Fruit fly (Drosophila melanogaster) whole organism, wandering third instar larva: ENCODE data around the gene brat.
A peak's percentile ranks its signal among the peaks of the same experiment; 100 is the strongest.

ENCODE experiments used
- Abd-B ChIP-seq: fragments of >200 bp; optimal IDR thresholded peaks from 2 replicates; lab custom pipeline; 2017; ENCODE audit warnings: missing biosample characterization, missing genetic modification characterization
- CG32264 ChIP-seq: fragments of 200-800 bp; sonication (Bioruptor generic); optimal IDR thresholded peaks from 2 replicates; lab custom pipeline; 2016; ENCODE audit warnings: missing biosample characterization, missing genetic modification characterization
- CrebA ChIP-seq: fragments of 200-800 bp; sonication (Bioruptor generic); optimal IDR thresholded peaks from 2 replicates; lab custom pipeline; 2016; ENCODE audit warnings: missing biosample characterization, mild to moderate bottlenecking, missing genetic modification characterization, borderline replicate concordance
- Dfd ChIP-seq: fragments of >200 bp; optimal IDR thresholded peaks from 2 replicates; lab custom pipeline; 2017; ENCODE audit warnings: missing biosample characterization, missing genetic modification characterization
- Dif ChIP-seq: fragments of 200-275, 200-300 bp; sonication (Bioruptor generic); optimal IDR thresholded peaks from 2 replicates; lab custom pipeline; 2018; ENCODE audit warnings: missing biosample characterization, missing genetic modification characterization; ENCODE audit not compliant: partially characterized antibody
- GATAd ChIP-seq: sonication (Bioruptor generic); optimal IDR thresholded peaks from 2 replicates; lab custom pipeline; 2016; ENCODE audit warnings: missing biosample characterization, missing genetic modification characterization
- HLH106 ChIP-seq: fragments of 200-800 bp; optimal IDR thresholded peaks from 3 replicates; lab custom pipeline; 2019; ENCODE audit warnings: missing biosample characterization, mild to moderate bottlenecking, missing genetic modification characterization, moderate library complexity
- Hnf4 ChIP-seq: fragments of 200-800 bp; sonication (Bioruptor generic); optimal IDR thresholded peaks from 2 replicates; lab custom pipeline; 2016; ENCODE audit warnings: missing biosample characterization, mild to moderate bottlenecking, missing genetic modification characterization
- Hr78 ChIP-seq: fragments of >200 bp; optimal IDR thresholded peaks from 2 replicates; lab custom pipeline; 2017; ENCODE audit warnings: missing biosample characterization, missing genetic modification characterization
- Hr83 ChIP-seq: fragments of 200-300 bp; sonication (Bioruptor generic); optimal IDR thresholded peaks from 2 replicates; lab custom pipeline; 2016; ENCODE audit warnings: missing biosample characterization, mild to moderate bottlenecking, missing genetic modification characterization, moderate library complexity; ENCODE audit not compliant: poor library complexity, severe bottlenecking
- Jra ChIP-seq: sonication (Bioruptor generic); optimal IDR thresholded peaks from 2 replicates; lab custom pipeline; 2016; ENCODE audit warnings: missing biosample characterization, missing genetic modification characterization
- Mio ChIP-seq: sonication (Bioruptor generic); optimal IDR thresholded peaks from 2 replicates; lab custom pipeline; 2016; ENCODE audit warnings: missing biosample characterization, missing genetic modification characterization
- Myc ChIP-seq: fragments of >200 bp; optimal IDR thresholded peaks from 2 replicates; lab custom pipeline; 2017
- N ChIP-seq: fragments of >200 bp; optimal IDR thresholded peaks from 2 replicates; lab custom pipeline; 2018; ENCODE audit warnings: missing biosample characterization, missing external identifiers, missing genetic modification characterization
- OdsH ChIP-seq: fragments of 200-800 bp; sonication (Bioruptor generic); optimal IDR thresholded peaks from 2 replicates; lab custom pipeline; 2016; ENCODE audit warnings: missing biosample characterization, mild to moderate bottlenecking, missing genetic modification characterization
- Rel ChIP-seq, 2 experiments: fragments of 200-800 bp; sonication (Bioruptor generic) in 1 of 2; optimal IDR thresholded peaks; 2 replicates in 1 of 2; 3 replicates in 1 of 2; lab custom pipeline; 2016 to 2019; ENCODE audit warnings: mild to moderate bottlenecking in 2 of 2, missing biosample characterization in 2 of 2, missing genetic modification characterization in 2 of 2, moderate library complexity in 1 of 2
- Sp1 ChIP-seq: fragments of 200-800 bp; sonication (Bioruptor generic); optimal IDR thresholded peaks from 3 replicates; lab custom pipeline; 2019; ENCODE audit warnings: missing biosample characterization, mild to moderate bottlenecking, missing genetic modification characterization, moderate library complexity
- Vsx2 ChIP-seq: fragments of 200-300, 225-300 bp; sonication (Bioruptor generic); optimal IDR thresholded peaks from 2 replicates; lab custom pipeline; 2018; ENCODE audit warnings: missing biosample characterization, missing genetic modification characterization; ENCODE audit not compliant: partially characterized antibody
- br ChIP-seq: fragments of 200-800 bp; sonication (Bioruptor generic); optimal IDR thresholded peaks from 2 replicates; lab custom pipeline; 2016; ENCODE audit warnings: missing biosample characterization, missing genetic modification characterization
- brk ChIP-seq: fragments of 200-800 bp; sonication (Bioruptor generic); optimal IDR thresholded peaks from 2 replicates; lab custom pipeline; 2016; ENCODE audit warnings: missing biosample characterization, mild to moderate bottlenecking, missing genetic modification characterization
- dl ChIP-seq, 2 experiments: fragments of 175-275, 200-275 bp in 1 of 2; fragments of 200-275 bp in 1 of 2; sonication (Bioruptor generic); optimal IDR thresholded peaks; lab custom pipeline; 2018; ENCODE audit warnings: mild to moderate bottlenecking in 2 of 2, missing biosample characterization in 2 of 2, missing genetic modification characterization in 2 of 2, moderate library complexity in 2 of 2; ENCODE audit not compliant: partially characterized antibody in 2 of 2, insufficient read depth in 1 of 2
- dmrt93B ChIP-seq: fragments of 200-800 bp; sonication (Bioruptor generic); optimal IDR thresholded peaks from 2 replicates; lab custom pipeline; 2018; ENCODE audit warnings: missing biosample characterization, mild to moderate bottlenecking, missing genetic modification characterization
- dsf ChIP-seq: sonication (Bioruptor generic); optimal IDR thresholded peaks from 2 replicates; lab custom pipeline; 2016; ENCODE audit warnings: missing biosample characterization, missing genetic modification characterization, borderline replicate concordance
- ey ChIP-seq: fragments of 200-800 bp; sonication (Bioruptor generic); optimal IDR thresholded peaks from 2 replicates; lab custom pipeline; 2016; ENCODE audit warnings: missing biosample characterization, missing genetic modification characterization
- foxo ChIP-seq, 2 experiments: fragments of 200-800 bp; sonication (Bioruptor generic); optimal IDR thresholded peaks; 2 replicates in 1 of 2; 3 replicates in 1 of 2; lab custom pipeline; 2016 to 2017; ENCODE audit warnings: missing biosample characterization in 2 of 2, missing genetic modification characterization in 2 of 2
- fru ChIP-seq: fragments of 200-800 bp; sonication (Bioruptor generic); optimal IDR thresholded peaks from 3 replicates; lab custom pipeline; 2016; ENCODE audit warnings: missing biosample characterization, mild to moderate bottlenecking, missing genetic modification characterization
- h ChIP-seq: fragments of 200-800 bp; sonication (Bioruptor generic); optimal IDR thresholded peaks from 3 replicates; lab custom pipeline; 2016; ENCODE audit warnings: missing biosample characterization, mild to moderate bottlenecking, missing genetic modification characterization
- jim ChIP-seq: fragments of 175-275, 200-325 bp; sonication (Bioruptor generic); optimal IDR thresholded peaks from 2 replicates; lab custom pipeline; 2016; ENCODE audit warnings: missing biosample characterization, mild to moderate bottlenecking, missing genetic modification characterization
- lola ChIP-seq: fragments of >200 bp; optimal IDR thresholded peaks from 2 replicates; lab custom pipeline; 2017; ENCODE audit warnings: missing biosample characterization, missing genetic modification characterization
- pan ChIP-seq: fragments of >200 bp; optimal IDR thresholded peaks from 2 replicates; lab custom pipeline; 2017
- psq ChIP-seq: fragments of 200-800 bp; sonication (Bioruptor generic); optimal IDR thresholded peaks from 3 replicates; lab custom pipeline; 2017; ENCODE audit warnings: missing biosample characterization, mild to moderate bottlenecking, missing genetic modification characterization, moderate library complexity
- rgr ChIP-seq: fragments of 200-800 bp; sonication (Bioruptor generic); optimal IDR thresholded peaks from 3 replicates; lab custom pipeline; 2016; ENCODE audit warnings: missing biosample characterization, mild to moderate bottlenecking, missing genetic modification characterization
- sage ChIP-seq: fragments of 200-800 bp; sonication (Bioruptor generic); optimal IDR thresholded peaks from 2 replicates; lab custom pipeline; 2016; ENCODE audit warnings: missing biosample characterization, mild to moderate bottlenecking, missing genetic modification characterization
- sv ChIP-seq: fragments of 200-800 bp; sonication (Bioruptor generic); optimal IDR thresholded peaks from 3 replicates; lab custom pipeline; 2016; ENCODE audit warnings: missing biosample characterization, missing genetic modification characterization
- tai ChIP-seq: sonication (Bioruptor generic); optimal IDR thresholded peaks from 2 replicates; lab custom pipeline; 2016; ENCODE audit warnings: missing biosample characterization, missing genetic modification characterization
- usp ChIP-seq: fragments of >200 bp; optimal IDR thresholded peaks from 2 replicates; lab custom pipeline; 2017; ENCODE audit warnings: missing biosample characterization, missing genetic modification characterization
- woc ChIP-seq: sonication (Bioruptor generic); optimal IDR thresholded peaks from 2 replicates; lab custom pipeline; 2016; ENCODE audit warnings: missing biosample characterization, mild to moderate bottlenecking, missing genetic modification characterization

Gene brat

DNA sequence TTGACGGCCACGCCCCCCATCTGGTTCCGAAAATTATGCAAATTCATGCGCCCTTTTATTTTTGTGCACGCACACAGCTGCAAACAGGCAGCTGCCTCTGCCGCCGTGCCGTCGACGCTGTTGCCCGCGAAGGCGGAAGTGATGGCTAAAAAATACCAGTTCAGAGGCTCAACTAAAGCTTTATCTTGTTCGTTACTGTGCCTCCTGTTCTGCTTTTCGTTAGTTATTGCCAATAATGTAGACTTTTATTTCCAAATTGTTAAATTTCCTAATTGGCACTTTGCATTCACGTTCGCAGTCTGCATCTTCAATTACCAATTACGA, 712 bp downstream of the brat start:
- TF ChIP-seq psq, result no peak
- TF ChIP-seq br (GFP tag; lab: Kevin White, UChicago), result no peak
- no peak for TF ChIP-seq Rel (GFP tag; optimal IDR thresholded peaks at IDR 0.05; lab: Kevin White, UChicago)
- no peak for TF ChIP-seq Rel (tag; optimal IDR thresholded peaks at IDR 0.05; lab: Kevin White, UChicago)
- TF ChIP-seq sage (GFP tag; lab: Kevin White, UChicago), result no peak
- no peak for TF ChIP-seq CG32264 (GFP tag; lab: Kevin White, UChicago)
- TF ChIP-seq HLH106 (tag; lab: Kevin White, UChicago), result no peak
- TF ChIP-seq Sp1, result no peak
- no peak for TF ChIP-seq OdsH (GFP tag; lab: Kevin White, UChicago)
- no peak for TF ChIP-seq Myc (lab: Kevin White, UChicago)
- no peak for TF ChIP-seq pan (lab: Kevin White, UChicago)
- no peak for TF ChIP-seq rgr (GFP tag; lab: Kevin White, UChicago)
- TF ChIP-seq Hr83 (GFP tag; lab: Kevin White, UChicago), result no peak
- TF ChIP-seq dmrt93B (GFP tag; lab: Kevin White, UChicago), result no peak
- TF ChIP-seq fru (GFP tag; lab: Kevin White, UChicago), result no peak
- no peak for TF ChIP-seq Vsx2 (GFP tag; lab: Kevin White, UChicago)

DNA sequence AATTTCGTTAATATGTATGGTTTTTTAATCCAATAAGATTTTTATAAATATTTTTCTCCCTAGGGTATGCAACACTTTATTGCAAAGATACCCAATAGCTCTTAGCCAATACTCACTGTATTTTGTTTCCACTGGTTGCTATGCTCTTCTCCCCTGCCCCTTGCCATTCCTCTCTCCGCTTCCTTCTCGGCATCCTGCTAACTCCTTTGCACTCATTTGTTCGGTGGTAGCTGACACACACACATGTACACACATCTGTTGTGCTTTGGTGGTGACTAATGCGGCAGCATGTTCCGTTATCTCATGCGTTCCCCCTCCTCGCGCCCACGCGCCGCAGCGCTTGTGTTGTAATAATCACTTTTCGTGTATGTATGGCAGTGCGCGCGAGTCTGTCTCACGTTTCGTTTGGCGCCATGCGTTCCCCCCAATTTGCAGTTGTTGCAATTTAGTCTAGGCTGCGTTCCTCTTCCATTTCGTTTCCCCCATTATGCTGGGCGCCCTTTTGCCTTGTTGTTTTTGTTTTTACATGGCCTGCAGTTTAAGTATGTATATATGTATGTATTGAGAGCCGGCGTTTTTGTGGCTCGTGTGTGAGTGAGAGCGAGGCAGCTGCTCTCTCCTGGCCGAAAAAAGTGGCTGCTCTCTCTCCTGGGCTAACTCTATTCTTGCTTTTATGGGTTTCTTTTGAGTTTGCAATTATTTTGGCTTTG, 1.4 kb downstream of the brat start, which contains the start of gene Polr1D:
TSS of gene Polr1D (minus strand) at position 420 of the 710 bp plus-strand sequence.
- TF ChIP-seq lola (GFP tag; lab: Kevin White, UChicago) (no peak), Abd-B (GFP tag; lab: Kevin White, UChicago) (no peak), GATAd (no peak), OdsH (GFP tag; lab: Kevin White, UChicago) (no peak), Jra (peak; percentile 88), sage (GFP tag; lab: Kevin White, UChicago) (no peak), Rel (GFP tag; optimal IDR thresholded peaks at IDR 0.05; lab: Kevin White, UChicago) (no peak), Rel (tag; optimal IDR thresholded peaks at IDR 0.05; lab: Kevin White, UChicago) (peak; percentile 49), Hnf4 (GFP tag; lab: Kevin White, UChicago) (peak; percentile 29), h (GFP tag; lab: Kevin White, UChicago) (peak; percentile 12), CrebA (GFP tag; lab: Kevin White, UChicago) (no peak), Vsx2 (GFP tag; lab: Kevin White, UChicago) (no peak), fru (GFP tag; lab: Kevin White, UChicago) (peak; percentile 17), Sp1 (peak; percentile 27), usp (no peak), br (GFP tag; lab: Kevin White, UChicago) (peak; percentile 63), foxo (GFP tag; optimal IDR thresholded peaks at IDR 0.05; lab: Kevin White, UChicago) (peak in 1 of 2 experiments; percentile 52), brk (GFP tag; lab: Kevin White, UChicago) (no peak), Myc (lab: Kevin White, UChicago) (no peak), dsf (GFP tag; lab: Kevin White, UChicago) (no peak), CG32264 (GFP tag; lab: Kevin White, UChicago) (no peak), ey (GFP tag; lab: Kevin White, UChicago) (no peak), Dif (GFP tag; lab: Kevin White, UChicago) (peak; percentile 45), jim (no peak), Dfd (no peak), psq (peak; percentile 72), woc (peak; percentile 70)

DNA sequence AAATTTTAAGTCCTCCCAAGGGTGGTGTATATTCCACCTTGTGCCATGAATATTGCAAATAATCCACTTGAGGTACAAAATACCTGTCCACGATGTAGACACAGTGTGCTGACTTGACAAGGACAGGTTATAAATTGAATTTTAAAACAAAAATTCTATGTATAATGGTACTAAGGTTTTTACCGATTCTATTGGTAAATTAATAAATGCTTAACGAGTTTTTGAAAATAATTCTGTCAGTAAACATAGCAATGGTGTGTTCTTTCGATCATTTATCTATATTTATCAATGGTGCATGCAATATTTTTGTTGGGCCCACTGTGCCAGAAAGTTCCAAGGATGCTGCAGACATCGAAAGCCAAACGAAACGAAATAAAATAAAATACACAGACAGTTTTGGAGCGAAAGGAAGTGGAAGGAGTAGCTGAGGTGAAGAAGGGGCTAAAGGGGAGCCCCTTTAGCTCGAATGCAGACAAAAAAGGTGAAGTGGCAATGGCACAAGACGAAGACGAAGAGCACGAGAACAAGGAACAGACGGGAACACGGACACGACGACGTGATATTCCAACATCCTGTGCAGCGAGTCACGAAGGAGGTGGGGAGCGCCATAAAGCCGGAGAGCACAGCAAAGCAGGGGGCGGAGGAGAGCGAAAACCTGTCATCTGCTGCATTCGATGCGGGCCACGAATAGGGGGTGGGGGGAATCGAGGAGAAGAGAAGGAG, 2.5 kb downstream of the brat start:
- TF ChIP-seq Vsx2 (GFP tag; lab: Kevin White, UChicago) (no peak), Myc (lab: Kevin White, UChicago) (no peak), Dfd (no peak), Abd-B (GFP tag; lab: Kevin White, UChicago) (no peak), Sp1 (peak; percentile 71), HLH106 (tag; lab: Kevin White, UChicago) (peak; percentile 81), jim (no peak), h (GFP tag; lab: Kevin White, UChicago) (peak; percentile 88), Hr78 (GFP tag; lab: Kevin White, UChicago) (no peak), rgr (GFP tag; lab: Kevin White, UChicago) (peak; percentile 88), Dif (GFP tag; lab: Kevin White, UChicago) (peak; percentile 55), foxo (GFP tag; optimal IDR thresholded peaks at IDR 0.05; lab: Kevin White, UChicago) (peak in 1 of 2 experiments; percentile 84), dsf (GFP tag; lab: Kevin White, UChicago) (no peak), Jra (peak; percentile 26), Hnf4 (GFP tag; lab: Kevin White, UChicago) (peak; percentile 53), woc (peak; percentile 81), tai (GFP tag; lab: Kevin White, UChicago) (no peak), ey (GFP tag; lab: Kevin White, UChicago) (peak; percentile 86), sage (GFP tag; lab: Kevin White, UChicago) (peak; percentile 52), dmrt93B (GFP tag; lab: Kevin White, UChicago) (peak; percentile 66), CrebA (GFP tag; lab: Kevin White, UChicago) (no peak), dl (GFP tag; optimal IDR thresholded peaks at IDR 0.05; lab: Kevin White, UChicago; ENCODE audit: insufficient read depth in 1 of 2, partially characterized antibody in 2 of 2) (peak in 1 of 2 experiments; percentile 1), N (no peak), Mio (no peak), Hr83 (GFP tag; lab: Kevin White, UChicago) (no peak), lola (GFP tag; lab: Kevin White, UChicago) (no peak), brk (GFP tag; lab: Kevin White, UChicago) (peak; percentile 64), GATAd (no peak), sv (GFP tag; lab: Kevin White, UChicago) (no peak), psq (no peak), pan (lab: Kevin White, UChicago) (no peak), usp (no peak)
